Fruit fly (Drosophila melanogaster) whole organism, embryonic: ENCODE data around the gene CaBP1.

Source experiments
- Aef1 ChIP-seq: fragments of 200-800 bp; sonication (Bioruptor generic); IDR thresholded peaks from 3 replicates; pipeline ENCODE4 v1.3.6; 2022; ENCODE audit warnings: missing biosample characterization, missing genetic modification characterization
- CG10979 ChIP-seq: fragments of 200-800 bp; sonication (Bioruptor generic); optimal IDR thresholded peaks from 2 replicates; lab custom pipeline; 2018; ENCODE audit warnings: missing biosample characterization, mild to moderate bottlenecking, missing genetic modification characterization, moderate library complexity
- CG11504 ChIP-seq: fragments of 200-800 bp; sonication (Bioruptor generic); optimal IDR thresholded peaks from 3 replicates; lab custom pipeline; 2019; ENCODE audit warnings: missing biosample characterization, mild to moderate bottlenecking, missing genetic modification characterization, moderate library complexity
- CG12219 ChIP-seq: fragments of 200-800 bp; sonication (Bioruptor generic); optimal IDR thresholded peaks from 3 replicates; lab custom pipeline; 2018; ENCODE audit warnings: missing biosample characterization, mild to moderate bottlenecking, missing genetic modification characterization
- CG13287 ChIP-seq: fragments of 200-800 bp; sonication (Bioruptor generic); IDR thresholded peaks from 2 replicates; pipeline ENCODE4 v1.3.6; 2022; ENCODE audit warnings: missing biosample characterization, missing genetic modification characterization; ENCODE audit not compliant: partially characterized antibody
- CG13296 ChIP-seq: fragments of 200-800 bp; sonication (Bioruptor generic); optimal IDR thresholded peaks from 3 replicates; lab custom pipeline; 2018; ENCODE audit warnings: missing biosample characterization, mild to moderate bottlenecking, missing genetic modification characterization
- CG13894 ChIP-seq: fragments of 200-800 bp; sonication (Bioruptor generic); optimal IDR thresholded peaks from 3 replicates; lab custom pipeline; 2018; ENCODE audit warnings: missing biosample characterization, mild to moderate bottlenecking, missing genetic modification characterization, moderate library complexity
- CG14710 ChIP-seq: fragments of 200-800 bp; sonication (Bioruptor generic); optimal IDR thresholded peaks from 3 replicates; lab custom pipeline; 2019; ENCODE audit warnings: missing biosample characterization, mild to moderate bottlenecking, missing genetic modification characterization, moderate library complexity
- CG15269 ChIP-seq: fragments of 200-800 bp; sonication (Bioruptor generic); optimal IDR thresholded peaks from 2 replicates; lab custom pipeline; 2018; ENCODE audit warnings: missing biosample characterization, mild to moderate bottlenecking, missing genetic modification characterization, moderate library complexity
- CG1647 ChIP-seq: fragments of 200-800 bp; sonication (Bioruptor generic); optimal IDR thresholded peaks from 3 replicates; lab custom pipeline; 2016; ENCODE audit warnings: missing biosample characterization, missing genetic modification characterization
- CG17361 ChIP-seq: fragments of 200-800 bp; sonication (Bioruptor generic); IDR thresholded peaks from 3 replicates; pipeline ENCODE4 v1.3.6; 2022; ENCODE audit warnings: missing biosample characterization, missing genetic modification characterization
- CG17829 ChIP-seq: fragments of 200-800 bp; optimal IDR thresholded peaks from 2 replicates; lab custom pipeline; 2019; ENCODE audit warnings: missing biosample characterization, mild to moderate bottlenecking, missing genetic modification characterization, moderate library complexity
- CG18764 ChIP-seq: fragments of 200-800 bp; sonication (Bioruptor generic); optimal IDR thresholded peaks from 3 replicates; lab custom pipeline; 2016; ENCODE audit warnings: missing biosample characterization, missing genetic modification characterization
- CG2120 ChIP-seq: fragments of 200-800 bp; sonication (Bioruptor generic); optimal IDR thresholded peaks from 3 replicates; lab custom pipeline; 2016; ENCODE audit warnings: missing biosample characterization, missing genetic modification characterization
- CG2889 ChIP-seq: fragments of 200-800 bp; sonication (Bioruptor generic); IDR thresholded peaks from 3 replicates; pipeline ENCODE4 v1.3.6; 2022; ENCODE audit warnings: missing biosample characterization, missing genetic modification characterization
- CG31224 ChIP-seq: fragments of 200-800 bp; sonication (Bioruptor generic); IDR thresholded peaks from 2 replicates; pipeline ENCODE4 v1.3.6; 2022; ENCODE audit warnings: missing biosample characterization, missing genetic modification characterization
- CG3995 ChIP-seq: fragments of 200-800 bp; sonication (Bioruptor generic); optimal IDR thresholded peaks from 3 replicates; lab custom pipeline; 2016; ENCODE audit warnings: missing biosample characterization, missing genetic modification characterization
- CG4854 ChIP-seq: fragments of 200-800 bp; sonication (Bioruptor generic); optimal IDR thresholded peaks from 2 replicates; lab custom pipeline; 2016; ENCODE audit warnings: missing biosample characterization, missing genetic modification characterization, inconsistent platforms
- CG7928 ChIP-seq: fragments of 200-800 bp; sonication (Bioruptor generic); optimal IDR thresholded peaks from 2 replicates; lab custom pipeline; 2017; ENCODE audit warnings: missing biosample characterization, mild to moderate bottlenecking, missing genetic modification characterization
- CG8359 ChIP-seq: fragments of 200-800 bp; sonication (Bioruptor generic); optimal IDR thresholded peaks from 2 replicates; lab custom pipeline; 2017; ENCODE audit warnings: missing biosample characterization, mild to moderate bottlenecking, missing genetic modification characterization, borderline replicate concordance
- CG9437 ChIP-seq: fragments of 200-800 bp; sonication (Bioruptor generic); optimal IDR thresholded peaks from 2 replicates; lab custom pipeline; 2018; ENCODE audit warnings: missing biosample characterization, mild to moderate bottlenecking, missing genetic modification characterization
- Deaf1 ChIP-seq: fragments of 200-800 bp; optimal IDR thresholded peaks from 3 replicates; lab custom pipeline; 2019; ENCODE audit warnings: missing biosample characterization, mild to moderate bottlenecking, missing genetic modification characterization, moderate library complexity
- Fer1 ChIP-seq: fragments of 200-800 bp; sonication (Bioruptor generic); optimal IDR thresholded peaks from 2 replicates; lab custom pipeline; 2017; ENCODE audit warnings: missing biosample characterization, mild to moderate bottlenecking, missing genetic modification characterization
- HHEX ChIP-seq: fragments of 200-800 bp; sonication (Bioruptor generic); optimal IDR thresholded peaks from 3 replicates; lab custom pipeline; 2017; ENCODE audit warnings: missing biosample characterization, mild to moderate bottlenecking, missing genetic modification characterization, missing genetic modification reagents
- Hmr ChIP-seq: fragments of 200-800 bp; sonication (Bioruptor generic); optimal IDR thresholded peaks from 3 replicates; lab custom pipeline; 2017; ENCODE audit warnings: mild to moderate bottlenecking, missing biosample characterization, missing genetic modification reagents, missing genetic modification characterization
- Hr78 ChIP-seq, 2 experiments: fragments of 200-800 bp in 1 of 2; fragments of >200 bp in 1 of 2; sonication (Bioruptor generic) in 1 of 2; optimal IDR thresholded peaks; 2 replicates each; lab custom pipeline; 2017 to 2019; ENCODE audit warnings: missing biosample characterization in 2 of 2, missing genetic modification characterization in 2 of 2, mild to moderate bottlenecking in 1 of 2, moderate library complexity in 1 of 2
- Lim3 ChIP-seq: fragments of 200-800 bp; sonication (Bioruptor generic); IDR thresholded peaks from 2 replicates; pipeline ENCODE4 v1.3.6; 2022; ENCODE audit warnings: missing biosample characterization, missing genetic modification characterization
- NfI ChIP-seq: fragments of 200-800 bp; sonication (Bioruptor generic); optimal IDR thresholded peaks from 3 replicates; lab custom pipeline; 2018; ENCODE audit warnings: missing biosample characterization, mild to moderate bottlenecking, missing genetic modification characterization, moderate library complexity
- Poxn ChIP-seq: fragments of 200-800 bp; sonication (Bioruptor generic); IDR thresholded peaks from 2 replicates; pipeline ENCODE4 v1.3.6; 2022; ENCODE audit warnings: missing biosample characterization, missing genetic modification characterization
- Ptx1 ChIP-seq: fragments of 200-800 bp; sonication (Bioruptor generic); IDR thresholded peaks from 2 replicates; pipeline ENCODE4 v1.3.6; 2022; ENCODE audit warnings: missing biosample characterization, missing genetic modification characterization
- al ChIP-seq: fragments of 200-800 bp; sonication (Bioruptor generic); IDR thresholded peaks from 2 replicates; pipeline ENCODE4 v1.3.6; 2022; ENCODE audit warnings: missing biosample characterization, missing genetic modification characterization
- caup ChIP-seq: fragments of 200-800 bp; sonication (Bioruptor generic); optimal IDR thresholded peaks from 3 replicates; lab custom pipeline; 2017; ENCODE audit warnings: missing biosample characterization, mild to moderate bottlenecking, missing genetic modification characterization, moderate library complexity; ENCODE audit not compliant: severe bottlenecking
- crp ChIP-seq, 2 experiments: fragments of 200-800 bp; sonication (Bioruptor generic); optimal IDR thresholded peaks; 2 replicates in 1 of 2; 3 replicates in 1 of 2; lab custom pipeline; 2017; ENCODE audit warnings: missing biosample characterization in 2 of 2, missing genetic modification characterization in 2 of 2, mild to moderate bottlenecking in 1 of 2, moderate library complexity in 1 of 2
- dmrt11E ChIP-seq: fragments of 200-800 bp; sonication (Bioruptor generic); optimal IDR thresholded peaks from 3 replicates; lab custom pipeline; 2018; ENCODE audit warnings: missing biosample characterization, mild to moderate bottlenecking, missing genetic modification characterization, moderate library complexity
- fd96Cb ChIP-seq: fragments of 200-800 bp; sonication (Bioruptor generic); optimal IDR thresholded peaks from 2 replicates; lab custom pipeline; 2018; ENCODE audit warnings: missing biosample characterization, mild to moderate bottlenecking, missing genetic modification characterization, moderate library complexity
- gcm2 ChIP-seq: fragments of 200-800 bp; sonication (Bioruptor generic); optimal IDR thresholded peaks from 2 replicates; lab custom pipeline; 2016; ENCODE audit warnings: missing biosample characterization, missing genetic modification characterization
- grau ChIP-seq: fragments of 200-800 bp; optimal IDR thresholded peaks from 3 replicates; lab custom pipeline; 2019; ENCODE audit warnings: missing biosample characterization, mild to moderate bottlenecking, missing genetic modification characterization, moderate library complexity
- jigr1 ChIP-seq: fragments of 200-800 bp; sonication (Bioruptor generic); IDR thresholded peaks from 3 replicates; pipeline ENCODE4 v1.3.6; 2022; ENCODE audit warnings: missing biosample characterization, missing genetic modification characterization
- mld ChIP-seq: fragments of 200-800 bp; sonication (Bioruptor generic); IDR thresholded peaks from 3 replicates; pipeline ENCODE4 v1.3.6; 2022; ENCODE audit warnings: missing biosample characterization, missing genetic modification characterization; ENCODE audit not compliant: partially characterized antibody
- nmo ChIP-seq: fragments of 200-800 bp; sonication (Bioruptor generic); optimal IDR thresholded peaks from 2 replicates; lab custom pipeline; 2018; ENCODE audit warnings: missing biosample characterization, mild to moderate bottlenecking, missing genetic modification characterization, moderate library complexity
- odd ChIP-seq: fragments of 200-800 bp; sonication (Bioruptor generic); optimal IDR thresholded peaks from 2 replicates; lab custom pipeline; 2017; ENCODE audit warnings: missing biosample characterization, mild to moderate bottlenecking, missing genetic modification characterization
- pita ChIP-seq: fragments of 200-800 bp; sonication (Bioruptor generic); optimal IDR thresholded peaks from 2 replicates; lab custom pipeline; 2017; ENCODE audit warnings: missing biosample characterization, mild to moderate bottlenecking, missing genetic modification characterization
- prd ChIP-seq, 3 experiments: fragments of >200 bp in 2 of 3; fragments of 200-800 bp in 1 of 3; sonication (Bioruptor generic) in 1 of 3; optimal IDR thresholded peaks in 2 of 3; IDR thresholded peaks in 1 of 3; 2 replicates in 2 of 3; 3 replicates in 1 of 3; pipeline versions ENCODE4 v1.3.6 to Lab custom; 2017 to 2022; ENCODE audit warnings: missing biosample characterization in 1 of 3, missing genetic modification characterization in 1 of 3
- run ChIP-seq: fragments of 200-800 bp; sonication (Bioruptor generic); optimal IDR thresholded peaks from 3 replicates; lab custom pipeline; 2018; ENCODE audit warnings: missing biosample characterization, mild to moderate bottlenecking, missing genetic modification characterization
- sens-2 ChIP-seq: fragments of 200-800 bp; sonication (Bioruptor generic); IDR thresholded peaks from 2 replicates; pipeline ENCODE4 v1.3.6; 2022; ENCODE audit warnings: missing biosample characterization, missing genetic modification characterization
- slou ChIP-seq: fragments of 200-800 bp; sonication (Bioruptor generic); optimal IDR thresholded peaks from 3 replicates; lab custom pipeline; 2016; ENCODE audit warnings: missing biosample characterization, missing genetic modification characterization
- toy ChIP-seq: fragments of 200-800 bp; sonication (Bioruptor generic); IDR thresholded peaks from 2 replicates; pipeline ENCODE4 v1.3.6; 2022; ENCODE audit warnings: missing biosample characterization, missing genetic modification characterization
- trem ChIP-seq: fragments of 200-800 bp; optimal IDR thresholded peaks from 3 replicates; lab custom pipeline; 2019; ENCODE audit warnings: missing biosample characterization, mild to moderate bottlenecking, missing genetic modification characterization, moderate library complexity

The CaBP1 gene

dm6 chr2L:16307026-16307703 lies 49.4 kb downstream of the CaBP1 start, which contains the start of the genes CG5861 and Syx5 (continued):
- TF ChIP-seq CG8359 (GFP tag; lab: Kevin White, UChicago), result no peak
- no peak for TF ChIP-seq CG13894
- peak in 1 of 2 experiments; percentile 75 for TF ChIP-seq crp (GFP tag; optimal IDR thresholded peaks at IDR 0.05; lab: Kevin White, UChicago)
- TF ChIP-seq odd, result peak; percentile 16
- peak; percentile 7 for TF ChIP-seq CG9437 (GFP tag; lab: Kevin White, UChicago)
- TF ChIP-seq Aef1 (GFP tag; lab: Robert Waterston, UW), result peak; percentile 37; the same call in 1 of the 3 replicates
- TF ChIP-seq CG1647 (GFP tag; lab: Kevin White, UChicago), result no peak
- peak; percentile 86 for TF ChIP-seq CG7928 (GFP tag; lab: Kevin White, UChicago)
- no peak for TF ChIP-seq pita (GFP tag; lab: Kevin White, UChicago)
- no peak for TF ChIP-seq run
- TF ChIP-seq CG11504 (tag; lab: Kevin White, UChicago), result no peak
- TF ChIP-seq jigr1, result no peak
- no peak for TF ChIP-seq Poxn (GFP tag; lab: Robert Waterston, UW)
- TF ChIP-seq al, result peak; percentile 60
- peak; percentile 57; the same call in 2 of the 3 replicates for TF ChIP-seq CG17361 (GFP tag; lab: Robert Waterston, UW)
- peak; percentile 74 for TF ChIP-seq grau (tag; lab: Kevin White, UChicago)
- TF ChIP-seq Hr78 (GFP tag; optimal IDR thresholded peaks at IDR 0.05; lab: Kevin White, UChicago), result peak in 1 of 2 experiments; percentile 18
- TF ChIP-seq sens-2 (GFP tag; lab: Robert Waterston, UW), result no peak
- TF ChIP-seq nmo, result peak; percentile 72
- TF ChIP-seq dmrt11E (tag; lab: Kevin White, UChicago), result peak; percentile 22
- peak; percentile 51 for TF ChIP-seq caup (GFP tag; lab: Kevin White, UChicago)
- peak; percentile 71; the same call in 2 of the 3 replicates for TF ChIP-seq mld (GFP tag; lab: Robert Waterston, UW)
- TF ChIP-seq CG4854 (GFP tag; lab: Kevin White, UChicago), result no peak
- TF ChIP-seq HHEX (GFP tag; lab: Kevin White, UChicago), result no peak
- TF ChIP-seq NfI, result peak; percentile 72
- no peak for TF ChIP-seq CG2889
- no peak for TF ChIP-seq slou (GFP tag; lab: Kevin White, UChicago)
- TF ChIP-seq CG17829 (tag; lab: Kevin White, UChicago), result peak; percentile 80
- TF ChIP-seq CG10979 (tag; lab: Kevin White, UChicago), result peak; percentile 59
- peak; percentile 18 for TF ChIP-seq CG3995 (GFP tag; lab: Kevin White, UChicago)
- TF ChIP-seq CG31224, result peak; percentile 39; the same call in 1 of the 2 replicates
- TF ChIP-seq trem, result peak; percentile 86
- TF ChIP-seq CG15269 (tag; lab: Kevin White, UChicago), result no peak
- peak; percentile 78 for TF ChIP-seq CG14710 (tag; lab: Kevin White, UChicago)
- TF ChIP-seq Hmr (GFP tag; lab: Kevin White, UChicago), result no peak
- peak; percentile 96 for TF ChIP-seq CG13287 (GFP tag; lab: Robert Waterston, UW)
- no peak for TF ChIP-seq gcm2
- TF ChIP-seq CG2120, result peak; percentile 63
- TF ChIP-seq fd96Cb (tag; lab: Kevin White, UChicago), result peak; percentile 26
- TF ChIP-seq Deaf1 (tag; lab: Kevin White, UChicago), result no peak
- no peak for TF ChIP-seq CG12219 (GFP tag; lab: Kevin White, UChicago)
- no peak for TF ChIP-seq toy
- TF ChIP-seq Ptx1 (GFP tag; lab: Robert Waterston, UW), result peak; percentile 64
- peak; percentile 29 for TF ChIP-seq CG18764 (GFP tag; lab: Kevin White, UChicago)
- peak; percentile 63 for TF ChIP-seq CG13296 (GFP tag; lab: Kevin White, UChicago)
- TF ChIP-seq Fer1 (GFP tag; lab: Kevin White, UChicago), result peak; percentile 73
- TF ChIP-seq prd (optimal IDR thresholded peaks at IDR 0.05; lab: Kevin White, UChicago), result no peak
- peak; percentile 67 for TF ChIP-seq prd (GFP tag; IDR thresholded peaks at IDR 0.05; lab: Robert Waterston, UW)
- TF ChIP-seq Lim3, result no peak
